Fruit fly (Drosophila melanogaster) whole organism, embryonic: Measurements from ENCODE around the gene CG13376.

ENCODE experiments used
- Aef1 ChIP-seq: fragments of 200-800 bp; sonication (Bioruptor generic); IDR thresholded peaks from 3 replicates; pipeline ENCODE4 v1.3.6; 2022; ENCODE audit warnings: missing biosample characterization, missing genetic modification characterization
- CG11695 ChIP-seq: fragments of 200-800 bp; sonication (Bioruptor generic); IDR thresholded peaks from 3 replicates; pipeline ENCODE4 v1.3.6; 2022; ENCODE audit warnings: missing biosample characterization, missing genetic modification characterization
- CG13775 ChIP-seq: fragments of 200-800 bp; sonication (Bioruptor generic); optimal IDR thresholded peaks from 3 replicates; lab custom pipeline; 2017; ENCODE audit warnings: missing biosample characterization, mild to moderate bottlenecking, missing genetic modification characterization
- CG13894 ChIP-seq: fragments of 200-800 bp; sonication (Bioruptor generic); optimal IDR thresholded peaks from 3 replicates; lab custom pipeline; 2018; ENCODE audit warnings: missing biosample characterization, mild to moderate bottlenecking, missing genetic modification characterization, moderate library complexity
- CG1529 ChIP-seq: fragments of 200-800 bp; sonication (Bioruptor generic); optimal IDR thresholded peaks from 3 replicates; lab custom pipeline; 2018; ENCODE audit warnings: missing biosample characterization, missing genetic modification characterization
- CG1602 ChIP-seq: fragments of 200-800 bp; sonication (Bioruptor generic); optimal IDR thresholded peaks from 3 replicates; lab custom pipeline; 2016; ENCODE audit warnings: missing biosample characterization, missing genetic modification characterization
- CG16779 ChIP-seq: fragments of 200-800 bp; sonication (Bioruptor generic); IDR thresholded peaks from 2 replicates; pipeline ENCODE4 v1.3.6; 2022; ENCODE audit warnings: missing biosample characterization, missing genetic modification characterization
- CG17359 ChIP-seq: fragments of 200-800 bp; sonication (Bioruptor generic); optimal IDR thresholded peaks from 3 replicates; lab custom pipeline; 2018; ENCODE audit warnings: missing biosample characterization, mild to moderate bottlenecking, missing genetic modification characterization, moderate library complexity
- CG17612 ChIP-seq: fragments of 200-800 bp; sonication (Bioruptor generic); IDR thresholded peaks from 2 replicates; pipeline ENCODE4 v1.3.6; 2022; ENCODE audit warnings: missing biosample characterization, missing genetic modification characterization
- CG2120 ChIP-seq: fragments of 200-800 bp; sonication (Bioruptor generic); optimal IDR thresholded peaks from 3 replicates; lab custom pipeline; 2016; ENCODE audit warnings: missing biosample characterization, missing genetic modification characterization
- CG2199 ChIP-seq: fragments of 200-800 bp; sonication (Bioruptor generic); IDR thresholded peaks from 3 replicates; pipeline ENCODE4 v1.3.6; 2022; ENCODE audit warnings: missing biosample characterization, missing genetic modification characterization
- CG30403 ChIP-seq: fragments of 200-800 bp; sonication (Bioruptor generic); optimal IDR thresholded peaks from 3 replicates; lab custom pipeline; 2016; ENCODE audit warnings: missing biosample characterization, missing genetic modification characterization
- CG30431 ChIP-seq: fragments of 200-800 bp; sonication (Bioruptor generic); optimal IDR thresholded peaks from 2 replicates; lab custom pipeline; 2017; ENCODE audit warnings: missing biosample characterization, missing genetic modification characterization
- CG4282 ChIP-seq: fragments of 200-800 bp; sonication (Bioruptor generic); optimal IDR thresholded peaks from 2 replicates; lab custom pipeline; 2016; ENCODE audit warnings: missing biosample characterization, missing genetic modification characterization
- CG4404 ChIP-seq: fragments of 200-800 bp; sonication (Bioruptor generic); IDR thresholded peaks from 2 replicates; pipeline ENCODE4 v1.3.6; 2022; ENCODE audit warnings: missing biosample characterization, missing genetic modification characterization
- CG6272 ChIP-seq: fragments of 200-800 bp; sonication (Bioruptor generic); IDR thresholded peaks from 2 replicates; pipeline ENCODE4 v1.3.6; 2022; ENCODE audit warnings: missing biosample characterization, missing genetic modification characterization
- CG6813 ChIP-seq: fragments of 200-800 bp; sonication (Bioruptor generic); optimal IDR thresholded peaks from 2 replicates; lab custom pipeline; 2017; ENCODE audit warnings: missing biosample characterization, missing genetic modification characterization, mild to moderate bottlenecking, moderate library complexity, missing genetic modification reagents
- CG8944 ChIP-seq: fragments of 200-800 bp; sonication (Bioruptor generic); optimal IDR thresholded peaks from 3 replicates; lab custom pipeline; 2016; ENCODE audit warnings: missing biosample characterization, missing genetic modification characterization
- CG9932 ChIP-seq: fragments of 200-800 bp; sonication (Bioruptor generic); IDR thresholded peaks from 2 replicates; pipeline ENCODE4 v1.3.6; 2022; ENCODE audit warnings: missing biosample characterization, missing genetic modification characterization
- CrebB ChIP-seq: fragments of 200-800 bp; sonication (Bioruptor generic); optimal IDR thresholded peaks from 3 replicates; lab custom pipeline; 2018; ENCODE audit warnings: missing biosample characterization, mild to moderate bottlenecking, missing genetic modification characterization
- E2f2 ChIP-seq: fragments of 200-800 bp; sonication (Bioruptor generic); IDR thresholded peaks from 2 replicates; pipeline ENCODE4 v1.3.6; 2022; ENCODE audit warnings: missing biosample characterization, missing genetic modification characterization
- HLH54F ChIP-seq: fragments of 200-800 bp; sonication (Bioruptor generic); optimal IDR thresholded peaks from 3 replicates; lab custom pipeline; 2016; ENCODE audit warnings: missing biosample characterization, missing genetic modification characterization
- HLHmδ ChIP-seq: fragments of 200-800 bp; sonication (Bioruptor generic); optimal IDR thresholded peaks from 2 replicates; lab custom pipeline; 2018; ENCODE audit warnings: missing biosample characterization, mild to moderate bottlenecking, missing genetic modification characterization, moderate library complexity
- Hr3 ChIP-seq: fragments of 200-800 bp; sonication (Bioruptor generic); optimal IDR thresholded peaks from 3 replicates; lab custom pipeline; 2016; ENCODE audit warnings: missing biosample characterization, missing genetic modification characterization
- Hr78 ChIP-seq, 2 experiments: fragments of 200-800 bp in 1 of 2; fragments of >200 bp in 1 of 2; sonication (Bioruptor generic) in 1 of 2; optimal IDR thresholded peaks; 2 replicates each; lab custom pipeline; 2017 to 2019; ENCODE audit warnings: missing biosample characterization in 2 of 2, missing genetic modification characterization in 2 of 2, mild to moderate bottlenecking in 1 of 2, moderate library complexity in 1 of 2
- Max ChIP-seq: fragments of 200-800 bp; sonication (Bioruptor generic); optimal IDR thresholded peaks from 2 replicates; lab custom pipeline; 2016; ENCODE audit warnings: missing biosample characterization, mild to moderate bottlenecking, missing genetic modification characterization
- Myb ChIP-seq: fragments of 200-800 bp; sonication (Bioruptor generic); optimal IDR thresholded peaks from 2 replicates; lab custom pipeline; 2016; ENCODE audit warnings: missing biosample characterization, missing genetic modification characterization
- Opbp ChIP-seq: fragments of 200-800 bp; sonication (Bioruptor generic); IDR thresholded peaks from 3 replicates; pipeline ENCODE4 v1.3.6; 2022; ENCODE audit warnings: missing biosample characterization, missing genetic modification characterization; ENCODE audit not compliant: partially characterized antibody
- Sin3A ChIP-seq: fragments of >200 bp; optimal IDR thresholded peaks from 2 replicates; lab custom pipeline; 2018
- ara ChIP-seq: fragments of 200-800 bp; sonication (Bioruptor generic); IDR thresholded peaks from 2 replicates; pipeline ENCODE4 v1.3.6; 2022; ENCODE audit warnings: missing biosample characterization, missing genetic modification characterization
- ash1 ChIP-seq: fragments of 200-800 bp; sonication (Bioruptor generic); optimal IDR thresholded peaks from 2 replicates; lab custom pipeline; 2018; ENCODE audit warnings: missing biosample characterization, mild to moderate bottlenecking, missing genetic modification characterization
- cad ChIP-seq: fragments of >200 bp; optimal IDR thresholded peaks from 2 replicates; lab custom pipeline; 2017; ENCODE audit warnings: missing biosample characterization, missing genetic modification characterization
- chif ChIP-seq, 2 experiments: fragments of 200-800 bp; sonication (Bioruptor generic); optimal IDR thresholded peaks; 3 replicates each; lab custom pipeline; 2016; ENCODE audit warnings: missing biosample characterization in 2 of 2, missing genetic modification characterization in 2 of 2
- croc ChIP-seq: fragments of 200-800 bp; sonication (Bioruptor generic); conservative IDR thresholded peaks from 3 replicates; pipeline ENCODE4 v1.3.6; 2022; ENCODE audit warnings: missing biosample characterization, missing genetic modification characterization
- disco-r ChIP-seq: fragments of 200-800 bp; sonication (Bioruptor generic); optimal IDR thresholded peaks from 2 replicates; lab custom pipeline; 2016; ENCODE audit warnings: missing biosample characterization, missing genetic modification characterization
- fd3F ChIP-seq: fragments of 200-800 bp; sonication (Bioruptor generic); optimal IDR thresholded peaks from 2 replicates; lab custom pipeline; 2018; ENCODE audit warnings: missing biosample characterization, mild to moderate bottlenecking, missing genetic modification characterization, moderate library complexity
- gce ChIP-seq: fragments of 200-800 bp; sonication (Bioruptor generic); IDR thresholded peaks from 3 replicates; pipeline ENCODE4 v1.3.6; 2022; ENCODE audit warnings: missing biosample characterization, missing genetic modification characterization
- gro ChIP-seq: fragments of 200-800 bp; sonication (Bioruptor generic); optimal IDR thresholded peaks from 2 replicates; lab custom pipeline; 2016; ENCODE audit warnings: missing biosample characterization, missing genetic modification characterization
- hbn ChIP-seq: fragments of 200-800 bp; sonication (Bioruptor generic); IDR thresholded peaks from 2 replicates; pipeline ENCODE4 v1.3.6; 2022; ENCODE audit warnings: missing biosample characterization, missing genetic modification characterization; ENCODE audit not compliant: partially characterized antibody
- jigr1 ChIP-seq: fragments of 200-800 bp; sonication (Bioruptor generic); IDR thresholded peaks from 3 replicates; pipeline ENCODE4 v1.3.6; 2022; ENCODE audit warnings: missing biosample characterization, missing genetic modification characterization
- knrl ChIP-seq: fragments of 200-800 bp; sonication (Bioruptor generic); IDR thresholded peaks from 3 replicates; pipeline ENCODE4 v1.3.6; 2022; ENCODE audit warnings: missing biosample characterization, missing genetic modification characterization; ENCODE audit not compliant: partially characterized antibody
- lola ChIP-seq, 3 experiments: fragments of >200 bp in 2 of 3; fragments of 200-800 bp in 1 of 3; sonication (Bioruptor generic) in 1 of 3; optimal IDR thresholded peaks; 2 replicates each; lab custom pipeline; 2017 to 2019; ENCODE audit warnings: missing biosample characterization in 3 of 3, missing genetic modification characterization in 3 of 3, mild to moderate bottlenecking in 1 of 3, moderate library complexity in 1 of 3
- p53 ChIP-seq: fragments of 200-800 bp; sonication (Bioruptor generic); optimal IDR thresholded peaks from 2 replicates; lab custom pipeline; 2016; ENCODE audit warnings: missing biosample characterization, missing genetic modification characterization
- rib ChIP-seq: fragments of 200-800 bp; sonication (Bioruptor generic); IDR thresholded peaks from 2 replicates; pipeline ENCODE4 v1.3.6; 2022; ENCODE audit warnings: missing biosample characterization, missing genetic modification characterization
- sc ChIP-seq, 3 experiments: fragments of >200 bp in 2 of 3; fragments of 200-800 bp in 1 of 3; sonication (Bioruptor generic) in 1 of 3; optimal IDR thresholded peaks; 2 replicates in 2 of 3; 3 replicates in 1 of 3; lab custom pipeline; 2017; ENCODE audit warnings: mild to moderate bottlenecking in 1 of 3, missing biosample characterization in 1 of 3, missing genetic modification characterization in 1 of 3, missing genetic modification reagents in 1 of 3
- scrt ChIP-seq: fragments of 200-800 bp; sonication (Bioruptor generic); optimal IDR thresholded peaks from 2 replicates; lab custom pipeline; 2018; ENCODE audit warnings: missing biosample characterization, mild to moderate bottlenecking, missing genetic modification characterization, moderate library complexity
- sens-2 ChIP-seq: fragments of 200-800 bp; sonication (Bioruptor generic); IDR thresholded peaks from 2 replicates; pipeline ENCODE4 v1.3.6; 2022; ENCODE audit warnings: missing biosample characterization, missing genetic modification characterization
- sim ChIP-seq: fragments of 200-800 bp; sonication (Bioruptor generic); IDR thresholded peaks from 2 replicates; pipeline ENCODE4 v1.3.6; 2022; ENCODE audit warnings: missing biosample characterization, missing genetic modification characterization
- sisA ChIP-seq: fragments of 200-800 bp; sonication (Bioruptor generic); IDR thresholded peaks from 2 replicates; pipeline ENCODE4 v1.3.6; 2022; ENCODE audit warnings: missing biosample characterization, missing genetic modification characterization
- sug ChIP-seq: fragments of 200-800 bp; optimal IDR thresholded peaks from 2 replicates; lab custom pipeline; 2019; ENCODE audit warnings: missing biosample characterization, mild to moderate bottlenecking, missing genetic modification characterization, moderate library complexity
- tgo ChIP-seq: fragments of 200-800 bp; sonication (Bioruptor generic); IDR thresholded peaks from 3 replicates; pipeline ENCODE4 v1.3.6; 2022; ENCODE audit warnings: missing biosample characterization, missing genetic modification characterization

Gene CG13376

DNA sequence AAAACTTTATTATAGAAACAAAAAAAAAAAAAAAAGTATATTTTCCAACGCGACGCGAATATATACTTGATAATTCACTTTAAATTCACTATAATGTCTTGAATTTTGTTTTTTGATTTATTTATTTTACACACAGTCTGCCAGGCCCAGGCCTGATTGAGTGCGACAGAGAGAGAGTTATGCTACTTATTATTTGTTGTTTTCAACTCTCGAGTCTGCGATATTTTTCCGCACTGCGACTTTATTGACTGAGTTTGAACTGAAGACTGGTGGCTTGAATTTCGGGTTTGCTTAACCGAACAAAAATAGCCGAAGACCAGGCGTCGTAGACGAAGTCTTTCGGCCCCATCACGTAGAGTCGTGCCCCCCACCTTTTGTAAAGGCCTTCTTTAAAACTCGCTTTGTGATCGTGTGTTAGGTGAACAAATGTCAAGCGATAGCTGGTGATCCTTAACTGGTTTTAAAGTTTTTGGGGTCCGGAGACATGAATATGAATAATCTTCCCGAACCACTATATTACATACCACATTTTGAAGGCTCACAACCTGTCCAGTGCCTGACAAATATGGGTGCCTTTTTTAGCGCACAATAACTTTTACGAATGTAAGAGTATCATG lies 3.0 kb downstream of the CG13376 start, which contains the start of gene CG13377 (continued):
- TF ChIP-seq croc (GFP tag; lab: Robert Waterston, UW) (no peak), gce (GFP tag; lab: Robert Waterston, UW) (no peak), CG6272 (GFP tag; lab: Robert Waterston, UW) (no peak), Opbp (GFP tag; lab: Robert Waterston, UW) (no peak), CG9932 (GFP tag; lab: Robert Waterston, UW) (peak; percentile 29; the same call in 1 of the 2 replicates), sug (no peak), gro (GFP tag; lab: Kevin White, UChicago) (no peak), CG17359 (tag; lab: Kevin White, UChicago) (peak; percentile 42), CG11695 (GFP tag; lab: Robert Waterston, UW) (0 out of 3 replicates have a peak, but pooled peaks have one; percentile 25), cad (GFP tag; lab: Kevin White, UChicago) (no peak), CG30403 (GFP tag; lab: Kevin White, UChicago) (peak; percentile 24), Max (GFP tag; lab: Kevin White, UChicago) (no peak), ara (GFP tag; lab: Robert Waterston, UW) (no peak), fd3F (GFP tag; lab: Kevin White, UChicago) (no peak), sc (optimal IDR thresholded peaks at IDR 0.05; lab: Kevin White, UChicago) (no peak), sc (GFP tag; optimal IDR thresholded peaks at IDR 0.05; lab: Kevin White, UChicago) (no peak), HLH54F (GFP tag; lab: Kevin White, UChicago) (no peak), sim (GFP tag; lab: Robert Waterston, UW) (no peak), Sin3A (lab: Kevin White, UChicago) (no peak), sens-2 (no peak), chif (GFP tag; optimal IDR thresholded peaks at IDR 0.05; lab: Kevin White, UChicago) (no peak), ash1 (GFP tag; lab: Kevin White, UChicago) (no peak), sisA (no peak), CG13894 (tag; lab: Kevin White, UChicago) (peak; percentile 93), CrebB (tag; lab: Kevin White, UChicago) (no peak), CG2120 (GFP tag; lab: Kevin White, UChicago) (peak; percentile 25), scrt (GFP tag; lab: Kevin White, UChicago) (no peak), rib (GFP tag; lab: Robert Waterston, UW) (no peak), CG4282 (GFP tag; lab: Kevin White, UChicago) (no peak), Hr3 (no peak), hbn (GFP tag; lab: Robert Waterston, UW) (no peak), CG13775 (GFP tag; lab: Kevin White, UChicago) (peak; percentile 15), CG1529 (GFP tag; lab: Kevin White, UChicago) (no peak), disco-r (GFP tag; lab: Kevin White, UChicago) (no peak), knrl (GFP tag; lab: Robert Waterston, UW) (no peak), CG2199 (GFP tag; lab: Robert Waterston, UW) (no peak), CG4404 (GFP tag; lab: Robert Waterston, UW) (no peak), CG30431 (GFP tag; lab: Kevin White, UChicago) (no peak), HLHmδ (no peak), Myb (GFP tag; lab: Kevin White, UChicago) (no peak), tgo (GFP tag; lab: Robert Waterston, UW) (peak; percentile 38; the same call in 1 of the 3 replicates), CG6813 (GFP tag; lab: Kevin White, UChicago) (no peak), CG8944 (GFP tag; lab: Kevin White, UChicago) (no peak), CG17612 (no peak), lola (GFP tag; optimal IDR thresholded peaks at IDR 0.05; lab: Kevin White, UChicago) (no peak), jigr1 (no peak), CG16779 (GFP tag; lab: Robert Waterston, UW) (no peak), E2f2 (GFP tag; lab: Robert Waterston, UW) (no peak), Hr78 (GFP tag; optimal IDR thresholded peaks at IDR 0.05; lab: Kevin White, UChicago) (no peak), Aef1 (GFP tag; lab: Robert Waterston, UW) (no peak; the same call in 2 of the 3 replicates), p53 (GFP tag; lab: Kevin White, UChicago) (no peak), CG1602 (GFP tag; lab: Kevin White, UChicago) (no peak)
